Fruit fly (Drosophila melanogaster) whole organism, embryonic: Measurements from ENCODE around the gene CG6800.

Experiments
- B-H2 ChIP-seq: fragments of 200-800 bp; sonication (Bioruptor generic); optimal IDR thresholded peaks from 2 replicates; lab custom pipeline; 2018; ENCODE audit warnings: missing biosample characterization, mild to moderate bottlenecking, missing genetic modification characterization
- BEAF-32 ChIP-seq: fragments of 200-800 bp; sonication (Bioruptor generic); optimal IDR thresholded peaks from 3 replicates; lab custom pipeline; 2017; ENCODE audit warnings: missing biosample characterization, missing genetic modification characterization, mild to moderate bottlenecking, moderate library complexity, missing genetic modification reagents
- Bgb ChIP-seq: fragments of 200-800 bp; sonication (Bioruptor generic); IDR thresholded peaks from 2 replicates; pipeline ENCODE4 v1.3.6; 2022; ENCODE audit warnings: missing biosample characterization, missing genetic modification characterization; ENCODE audit not compliant: partially characterized antibody
- C15 ChIP-seq: fragments of 200-800 bp; sonication (Bioruptor generic); IDR thresholded peaks from 3 replicates; pipeline ENCODE4 v1.3.6; 2022; ENCODE audit warnings: missing biosample characterization, missing genetic modification characterization
- CG10654 ChIP-seq: fragments of 200-800 bp; sonication (Bioruptor generic); optimal IDR thresholded peaks from 2 replicates; lab custom pipeline; 2016; ENCODE audit warnings: missing biosample characterization, missing genetic modification characterization
- CG11247 ChIP-seq: fragments of 200-800 bp; sonication (Bioruptor generic); IDR thresholded peaks from 2 replicates; pipeline ENCODE4 v1.3.6; 2022; ENCODE audit warnings: missing biosample characterization, missing genetic modification characterization
- CG11560 ChIP-seq: fragments of 200-800 bp; sonication (Bioruptor generic); IDR thresholded peaks from 3 replicates; pipeline ENCODE4 v1.3.6; 2022; ENCODE audit warnings: missing biosample characterization, missing genetic modification characterization
- CG13296 ChIP-seq: fragments of 200-800 bp; sonication (Bioruptor generic); optimal IDR thresholded peaks from 3 replicates; lab custom pipeline; 2018; ENCODE audit warnings: missing biosample characterization, mild to moderate bottlenecking, missing genetic modification characterization
- CG1602 ChIP-seq: fragments of 200-800 bp; sonication (Bioruptor generic); optimal IDR thresholded peaks from 3 replicates; lab custom pipeline; 2016; ENCODE audit warnings: missing biosample characterization, missing genetic modification characterization
- CG17328 ChIP-seq: fragments of 200-800 bp; sonication (Bioruptor generic); IDR thresholded peaks from 2 replicates; pipeline ENCODE4 v1.3.6; 2022; ENCODE audit warnings: missing biosample characterization, missing genetic modification characterization
- CG17359 ChIP-seq: fragments of 200-800 bp; sonication (Bioruptor generic); optimal IDR thresholded peaks from 3 replicates; lab custom pipeline; 2018; ENCODE audit warnings: missing biosample characterization, mild to moderate bottlenecking, missing genetic modification characterization, moderate library complexity
- CG17385 ChIP-seq: fragments of 200-800 bp; sonication (Bioruptor generic); optimal IDR thresholded peaks from 3 replicates; lab custom pipeline; 2018; ENCODE audit warnings: missing biosample characterization, mild to moderate bottlenecking, missing genetic modification characterization
- CG18764 ChIP-seq: fragments of 200-800 bp; sonication (Bioruptor generic); optimal IDR thresholded peaks from 3 replicates; lab custom pipeline; 2016; ENCODE audit warnings: missing biosample characterization, missing genetic modification characterization
- CG2202 ChIP-seq: fragments of 200-800 bp; sonication (Bioruptor generic); optimal IDR thresholded peaks from 2 replicates; lab custom pipeline; 2018; ENCODE audit warnings: missing biosample characterization, mild to moderate bottlenecking, missing genetic modification characterization
- CG2875 ChIP-seq: fragments of 200-800 bp; sonication (Bioruptor generic); optimal IDR thresholded peaks from 2 replicates; lab custom pipeline; 2017; ENCODE audit warnings: missing biosample characterization, mild to moderate bottlenecking, missing genetic modification characterization, missing genetic modification reagents
- CG30020 ChIP-seq: fragments of 200-800 bp; optimal IDR thresholded peaks from 2 replicates; lab custom pipeline; 2019; ENCODE audit warnings: missing biosample characterization, mild to moderate bottlenecking, missing genetic modification characterization, moderate library complexity
- CG33557 ChIP-seq: fragments of 200-800 bp; sonication (Bioruptor generic); optimal IDR thresholded peaks from 2 replicates; lab custom pipeline; 2019; ENCODE audit warnings: missing biosample characterization, mild to moderate bottlenecking, missing genetic modification characterization, moderate library complexity
- CG34224 ChIP-seq: fragments of 200-800 bp; sonication (Bioruptor generic); IDR thresholded peaks from 3 replicates; pipeline ENCODE4 v1.3.6; 2022; ENCODE audit warnings: missing biosample characterization, missing genetic modification characterization; ENCODE audit not compliant: partially characterized antibody
- CG3847 ChIP-seq: fragments of 200-800 bp; sonication (Bioruptor generic); IDR thresholded peaks from 2 replicates; pipeline ENCODE4 v1.3.6; 2022; ENCODE audit warnings: missing biosample characterization, missing genetic modification characterization
- CG4404 ChIP-seq: fragments of 200-800 bp; sonication (Bioruptor generic); IDR thresholded peaks from 2 replicates; pipeline ENCODE4 v1.3.6; 2022; ENCODE audit warnings: missing biosample characterization, missing genetic modification characterization
- CG5953 ChIP-seq: fragments of 200-800 bp; sonication (Bioruptor generic); IDR thresholded peaks from 2 replicates; pipeline ENCODE4 v1.3.6; 2022; ENCODE audit warnings: missing biosample characterization, missing genetic modification characterization
- CG7357 ChIP-seq: fragments of 200-800 bp; sonication (Bioruptor generic); IDR thresholded peaks from 3 replicates; pipeline ENCODE4 v1.3.6; 2022; ENCODE audit warnings: missing biosample characterization, missing genetic modification characterization
- CG9932 ChIP-seq: fragments of 200-800 bp; sonication (Bioruptor generic); IDR thresholded peaks from 2 replicates; pipeline ENCODE4 v1.3.6; 2022; ENCODE audit warnings: missing biosample characterization, missing genetic modification characterization
- Camta ChIP-seq: fragments of 200-800 bp; sonication (Bioruptor generic); optimal IDR thresholded peaks from 2 replicates; lab custom pipeline; 2016; ENCODE audit warnings: missing biosample characterization, missing genetic modification characterization
- Drgx ChIP-seq: fragments of 200-800 bp; sonication (Bioruptor generic); IDR thresholded peaks from 2 replicates; pipeline ENCODE4 v1.3.6; 2022; ENCODE audit warnings: missing biosample characterization, missing genetic modification characterization
- Fer1 ChIP-seq: fragments of 200-800 bp; sonication (Bioruptor generic); optimal IDR thresholded peaks from 2 replicates; lab custom pipeline; 2017; ENCODE audit warnings: missing biosample characterization, mild to moderate bottlenecking, missing genetic modification characterization
- HLH3B ChIP-seq: fragments of 200-800 bp; sonication (Bioruptor generic); IDR thresholded peaks from 2 replicates; pipeline ENCODE4 v1.3.6; 2022; ENCODE audit warnings: missing biosample characterization, missing genetic modification characterization
- Hmr ChIP-seq: fragments of 200-800 bp; sonication (Bioruptor generic); optimal IDR thresholded peaks from 3 replicates; lab custom pipeline; 2017; ENCODE audit warnings: mild to moderate bottlenecking, missing biosample characterization, missing genetic modification reagents, missing genetic modification characterization
- Lhr ChIP-seq: fragments of 200-800 bp; sonication (Bioruptor generic); optimal IDR thresholded peaks from 3 replicates; lab custom pipeline; 2017; ENCODE audit warnings: mild to moderate bottlenecking, missing biosample characterization, missing genetic modification reagents, missing genetic modification characterization
- NC2β ChIP-seq: fragments of 200-800 bp; sonication (Bioruptor generic); optimal IDR thresholded peaks from 2 replicates; lab custom pipeline; 2016; ENCODE audit warnings: missing biosample characterization, missing genetic modification characterization
- Nf-YC ChIP-seq: fragments of 200-800 bp; optimal IDR thresholded peaks from 3 replicates; lab custom pipeline; 2019; ENCODE audit warnings: missing biosample characterization, mild to moderate bottlenecking, missing genetic modification characterization, moderate library complexity
- Rx ChIP-seq: fragments of 200-800 bp; sonication (Bioruptor generic); IDR thresholded peaks from 2 replicates; pipeline ENCODE4 v1.3.6; 2022; ENCODE audit warnings: missing biosample characterization, missing genetic modification characterization
- ac ChIP-seq: fragments of 200-800 bp; sonication (Bioruptor generic); optimal IDR thresholded peaks from 3 replicates; lab custom pipeline; 2017; ENCODE audit warnings: missing biosample characterization, mild to moderate bottlenecking, missing genetic modification characterization
- az2 ChIP-seq: fragments of 200-800 bp; sonication (Bioruptor generic); optimal IDR thresholded peaks from 3 replicates; lab custom pipeline; 2016; ENCODE audit warnings: missing biosample characterization, missing genetic modification characterization
- bbx ChIP-seq: fragments of 200-800 bp; sonication (Bioruptor generic); IDR thresholded peaks from 2 replicates; pipeline ENCODE4 v1.3.6; 2022; ENCODE audit warnings: missing biosample characterization, missing genetic modification characterization; ENCODE audit not compliant: partially characterized antibody
- bowl ChIP-seq: fragments of 200-800 bp; sonication (Bioruptor generic); IDR thresholded peaks from 2 replicates; pipeline ENCODE4 v1.3.6; 2022; ENCODE audit warnings: missing biosample characterization, missing genetic modification characterization
- btn ChIP-seq: fragments of 200-800 bp; sonication (Bioruptor generic); optimal IDR thresholded peaks from 2 replicates; lab custom pipeline; 2016; ENCODE audit warnings: missing biosample characterization, missing genetic modification characterization
- cad ChIP-seq: fragments of >200 bp; optimal IDR thresholded peaks from 2 replicates; lab custom pipeline; 2017; ENCODE audit warnings: missing biosample characterization, missing genetic modification characterization
- corto ChIP-seq: fragments of 200-800 bp; sonication (Bioruptor generic); optimal IDR thresholded peaks from 2 replicates; lab custom pipeline; 2016; ENCODE audit warnings: missing biosample characterization, mild to moderate bottlenecking, missing genetic modification characterization, moderate library complexity
- dati ChIP-seq: fragments of 200-800 bp; sonication (Bioruptor generic); IDR thresholded peaks from 2 replicates; pipeline ENCODE4 v1.3.6; 2022; ENCODE audit warnings: missing biosample characterization, missing genetic modification characterization
- dimm ChIP-seq: fragments of 200-800 bp; sonication (Bioruptor generic); IDR thresholded peaks from 2 replicates; pipeline ENCODE4 v1.3.6; 2022; ENCODE audit warnings: missing biosample characterization, missing genetic modification characterization
- en ChIP-seq: fragments of 200-800 bp; sonication (Bioruptor generic); optimal IDR thresholded peaks from 2 replicates; lab custom pipeline; 2016; ENCODE audit warnings: missing biosample characterization, missing genetic modification characterization
- gt ChIP-seq: fragments of 200-800 bp; sonication (Bioruptor generic); IDR thresholded peaks from 2 replicates; pipeline ENCODE4 v1.3.6; 2022; ENCODE audit warnings: missing biosample characterization, missing genetic modification characterization
- ham ChIP-seq: fragments of 200-800 bp; sonication (Bioruptor generic); IDR thresholded peaks from 2 replicates; pipeline ENCODE4 v1.3.6; 2022; ENCODE audit warnings: missing biosample characterization, missing genetic modification characterization
- her ChIP-seq: fragments of 200-800 bp; sonication (Bioruptor generic); optimal IDR thresholded peaks from 2 replicates; lab custom pipeline; 2016; ENCODE audit warnings: missing biosample characterization, missing genetic modification characterization
- jigr1 ChIP-seq: fragments of 200-800 bp; sonication (Bioruptor generic); IDR thresholded peaks from 3 replicates; pipeline ENCODE4 v1.3.6; 2022; ENCODE audit warnings: missing biosample characterization, missing genetic modification characterization
- mam ChIP-seq: fragments of 200-800 bp; sonication (Bioruptor generic); optimal IDR thresholded peaks from 3 replicates; lab custom pipeline; 2016; ENCODE audit warnings: missing biosample characterization, missing genetic modification characterization
- oc ChIP-seq: fragments of 200-800 bp; sonication (Bioruptor generic); optimal IDR thresholded peaks from 2 replicates; lab custom pipeline; 2018; ENCODE audit warnings: missing biosample characterization, mild to moderate bottlenecking, missing genetic modification characterization, moderate library complexity
- onecut ChIP-seq: fragments of 200-800 bp; sonication (Bioruptor generic); IDR thresholded peaks from 2 replicates; pipeline ENCODE4 v1.3.6; 2022; ENCODE audit warnings: missing biosample characterization, missing genetic modification characterization
- pita ChIP-seq: fragments of 200-800 bp; sonication (Bioruptor generic); optimal IDR thresholded peaks from 2 replicates; lab custom pipeline; 2017; ENCODE audit warnings: missing biosample characterization, mild to moderate bottlenecking, missing genetic modification characterization
- sim ChIP-seq: fragments of 200-800 bp; sonication (Bioruptor generic); IDR thresholded peaks from 2 replicates; pipeline ENCODE4 v1.3.6; 2022; ENCODE audit warnings: missing biosample characterization, missing genetic modification characterization
- ttk ChIP-seq: fragments of 200-800 bp; sonication (Bioruptor generic); IDR thresholded peaks from 2 replicates; pipeline ENCODE4 v2.1.2; 2022; ENCODE audit warnings: missing biosample characterization, missing genetic modification characterization
- vnd ChIP-seq: fragments of 200-800 bp; sonication (Bioruptor generic); IDR thresholded peaks from 3 replicates; pipeline ENCODE4 v1.3.6; 2022; ENCODE audit warnings: missing biosample characterization, missing genetic modification characterization; ENCODE audit not compliant: partially characterized antibody

The CG6800 gene

DNA sequence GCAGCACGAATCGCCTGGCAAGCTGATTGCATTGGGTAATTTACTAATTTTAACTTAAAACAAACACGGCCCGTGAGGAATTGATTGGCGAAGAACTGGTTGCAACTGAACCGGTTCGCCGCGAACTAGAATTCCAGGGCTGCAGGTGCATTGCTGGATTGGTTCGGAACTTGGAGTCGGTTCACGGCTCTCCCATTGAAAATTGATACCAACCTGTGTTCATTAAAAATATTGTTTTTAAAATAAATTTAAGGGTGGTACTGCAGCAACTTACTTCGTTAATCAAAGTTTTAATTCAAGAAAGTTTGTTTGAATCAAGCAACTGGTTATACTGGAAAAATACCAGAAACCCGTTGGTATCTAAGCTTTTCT is 46.6 kb downstream of the CG6800 start, which contains the start of gene CASK:
Gene CASK, minus strand, starts transcription at position 113 of the 372 bp plus-strand sequence.
- TF ChIP-seq btn (no peak), NC2β (GFP tag; lab: Kevin White, UChicago) (peak; percentile 37), dati (GFP tag; lab: Robert Waterston, UW) (no peak), bbx (GFP tag; lab: Robert Waterston, UW) (peak; percentile 80), CG2875 (no peak), CG9932 (0 out of 2 replicates have a peak, but pooled peaks have one; percentile 29), oc (tag; lab: Kevin White, UChicago) (no peak), Fer1 (GFP tag; lab: Kevin White, UChicago) (no peak), BEAF-32 (peak; percentile 55), pita (GFP tag; lab: Kevin White, UChicago) (peak; percentile 33), en (GFP tag; lab: Kevin White, UChicago) (no peak), jigr1 (no peak), Nf-YC (tag; lab: Kevin White, UChicago) (peak; percentile 14), ttk (GFP tag; lab: Robert Waterston, UW) (no peak), B-H2 (GFP tag; lab: Kevin White, UChicago) (no peak), her (GFP tag; lab: Kevin White, UChicago) (no peak), az2 (peak; percentile 11), corto (GFP tag; lab: Kevin White, UChicago) (no peak), CG11560 (tag; lab: Robert Waterston, UW) (no peak), sim (GFP tag; lab: Robert Waterston, UW) (no peak), Bgb (peak; percentile 14; the same call in 1 of the 2 replicates), CG1602 (GFP tag; lab: Kevin White, UChicago) (no peak), Camta (GFP tag; lab: Kevin White, UChicago) (no peak), CG13296 (no peak), CG17385 (GFP tag; lab: Kevin White, UChicago) (no peak), ac (GFP tag; lab: Kevin White, UChicago) (no peak), CG2202 (tag; lab: Kevin White, UChicago) (no peak), Drgx (no peak), CG11247 (no peak), onecut (peak; percentile 37), CG18764 (GFP tag; lab: Kevin White, UChicago) (no peak), CG10654 (GFP tag; lab: Kevin White, UChicago) (no peak), CG4404 (GFP tag; lab: Robert Waterston, UW) (no peak), Lhr (GFP tag; lab: Kevin White, UChicago) (peak; percentile 71), mam (GFP tag; lab: Kevin White, UChicago) (peak; percentile 0), CG5953 (no peak), C15 (no peak), gt (GFP tag; lab: Robert Waterston, UW) (no peak), CG34224 (GFP tag; lab: Robert Waterston, UW) (no peak), CG3847 (GFP tag; lab: Robert Waterston, UW) (0 out of 2 replicates have a peak, but pooled peaks have one; percentile 11), vnd (GFP tag; lab: Robert Waterston, UW) (no peak), CG30020 (tag; lab: Kevin White, UChicago) (no peak), HLH3B (GFP tag; lab: Robert Waterston, UW) (no peak), dimm (GFP tag; lab: Robert Waterston, UW) (no peak), CG33557 (GFP tag; lab: Kevin White, UChicago) (no peak), cad (GFP tag; lab: Kevin White, UChicago) (no peak), CG7357 (no peak), CG17359 (tag; lab: Kevin White, UChicago) (no peak), CG17328 (no peak), bowl (GFP tag; lab: Robert Waterston, UW) (no peak), Rx (no peak), Hmr (peak; percentile 20), ham (GFP tag; lab: Robert Waterston, UW) (no peak)
